Worm (Caenorhabditis elegans): ENCODE data around the gene nhr-179.

ce11 chrV:1620537-1620936 lies 1.9 kb upstream of the nhr-179 start:
- no peak for TF ChIP-seq snpc-4 (GFP tag; optimal IDR thresholded peaks at IDR 0.05)
- no peak for TF ChIP-seq snpc-4 (tag; optimal IDR thresholded peaks at IDR 0.05)
- no peak for TF ChIP-seq zfh-2 (GFP tag; conservative IDR thresholded peaks at IDR 0.05)
- no peak for TF ChIP-seq mxl-1 (tag; optimal IDR thresholded peaks at IDR 0.05)
- no peak for TF ChIP-seq pha-4 (tag; optimal IDR thresholded peaks at IDR 0.05)
- no peak for TF ChIP-seq let-526 (GFP tag; IDR thresholded peaks at IDR 0.05)
- no peak for TF ChIP-seq hrde-1 (tag; optimal IDR thresholded peaks at IDR 0.05; ENCODE audit: borderline replicate concordance)
- TF ChIP-seq nhr-179 (tag; optimal IDR thresholded peaks at IDR 0.05), result no peak
- no peak for TF ChIP-seq ccch-3 (GFP tag; optimal IDR thresholded peaks at IDR 0.05)
- TF ChIP-seq unc-62 (GFP tag; optimal IDR thresholded peaks at IDR 0.05), result no peak
- no peak for TF ChIP-seq egl-18 (GFP tag; IDR thresholded peaks at IDR 0.05)
- no peak for TF ChIP-seq nhr-90 (tag; optimal IDR thresholded peaks at IDR 0.05)
- no peak for TF ChIP-seq cebp-1 (GFP tag; IDR thresholded peaks at IDR 0.05)
- no peak for TF ChIP-seq cebp-1 (tag; optimal IDR thresholded peaks at IDR 0.05)
- TF ChIP-seq rcor-1 (GFP tag; IDR thresholded peaks at IDR 0.05), result no peak

Data from whole organism, young adult.